Worm (Caenorhabditis elegans) whole organism, young adult: Measurements from ENCODE around the gene vps-2.

Experiments used
- ceh-27 ChIP-seq: fragments of 200-800 bp; sonication (Bioruptor generic); optimal IDR thresholded peaks from 2 replicates; lab custom pipeline; 2018; ENCODE audit warnings: mild to moderate bottlenecking, missing genetic modification characterization, moderate library complexity, missing compliant biosample characterization
- egrh-3 ChIP-seq: fragments of 200-800 bp; sonication (Bioruptor generic); IDR thresholded peaks from 2 replicates; pipeline ENCODE4 v1.3.6; 2022; ENCODE audit warnings: missing genetic modification reagents, missing genetic modification characterization, missing compliant biosample characterization
- lin-40 ChIP-seq: sonication (generic microtip); optimal IDR thresholded peaks from 2 replicates; lab custom pipeline; 2016; ENCODE audit warnings: missing genetic modification characterization, mild to moderate bottlenecking, missing compliant biosample characterization, missing genotype, missing genetic modification reagents
- nfya-2 ChIP-seq: fragments of 200-800 bp; sonication (Bioruptor generic); IDR thresholded peaks from 2 replicates; pipeline ENCODE4 v1.3.6; 2022; ENCODE audit warnings: missing genetic modification reagents, missing genetic modification characterization, missing compliant biosample characterization

DNA sequence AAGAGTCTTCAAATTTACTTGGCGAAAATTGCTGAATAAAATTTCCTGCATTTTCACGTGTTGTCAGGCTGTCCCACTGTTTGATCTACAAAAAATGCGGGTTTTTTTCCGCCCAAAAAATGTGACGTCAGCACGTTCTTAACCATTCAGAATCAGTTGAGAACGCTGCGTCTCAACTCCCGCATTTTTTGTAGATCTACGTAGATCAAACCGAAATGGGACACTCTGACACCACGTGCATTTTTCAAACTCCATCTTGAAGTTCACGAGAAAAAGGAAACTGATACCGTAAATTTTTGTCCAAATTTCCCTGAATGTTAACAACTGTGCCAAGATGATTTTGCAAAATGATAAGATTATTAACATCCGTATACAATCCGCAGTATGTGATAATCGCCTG, 45.2 kb upstream of the vps-2 start:
- TF ChIP-seq ceh-27 (GFP tag; lab: Kevin White, UChicago) (no peak), nfya-2 (GFP tag; lab: Robert Waterston, UW) (no peak), egrh-3 (GFP tag; lab: Robert Waterston, UW) (no peak), lin-40 (tag; lab: Kevin White, UChicago) (no peak)
